Worm (Caenorhabditis elegans) whole organism, L4 larva: ENCODE results near the gene nfyc-1.

ENCODE experiments used
- D1046.2 ChIP-seq: fragments of 200-800 bp; sonication (Bioruptor generic); IDR thresholded peaks from 2 replicates; pipeline ENCODE4 v1.3.6; 2022; ENCODE audit warnings: missing genetic modification characterization, missing compliant biosample characterization
- F10B5.3 ChIP-seq: sonication (generic microtip); optimal IDR thresholded peaks from 2 replicates; lab custom pipeline; 2016; ENCODE audit warnings: mild to moderate bottlenecking, missing genetic modification characterization, missing compliant biosample characterization
- F49E8.2 ChIP-seq: sonication (generic microtip); optimal IDR thresholded peaks from 2 replicates; lab custom pipeline; 2016; ENCODE audit warnings: missing compliant biosample characterization, mild to moderate bottlenecking, missing genetic modification characterization, borderline replicate concordance
- Y105C5A.15 ChIP-seq: fragments of 200-800 bp; sonication (Bioruptor generic); IDR thresholded peaks from 2 replicates; pipeline ENCODE4 v1.3.6; 2022; ENCODE audit warnings: missing genetic modification characterization, missing compliant biosample characterization
- ZK546.5 ChIP-seq, 2 experiments: sonication (generic microtip); optimal IDR thresholded peaks; 2 replicates each; lab custom pipeline; 2017; ENCODE audit warnings: missing biosample characterization in 2 of 2, missing genetic modification characterization in 2 of 2
- aha-1 ChIP-seq: fragments of 150-350 bp; peaks from one replicate; lab custom pipeline; 2014; ENCODE audit warnings: missing biosample characterization, missing genetic modification characterization
- aly-2 ChIP-seq: sonication (generic microtip); optimal IDR thresholded peaks from 2 replicates; lab custom pipeline; 2018; ENCODE audit warnings: missing biosample characterization, missing genetic modification characterization
- ceh-32 ChIP-seq: sonication (generic microtip); optimal IDR thresholded peaks from 2 replicates; lab custom pipeline; 2016; ENCODE audit warnings: mild to moderate bottlenecking, missing genetic modification characterization, missing compliant biosample characterization; ENCODE audit not compliant: poor library complexity
- ceh-44 ChIP-seq: fragments of 200-800 bp; sonication (Bioruptor generic); IDR thresholded peaks from 2 replicates; pipeline ENCODE4 v1.3.6; 2022; ENCODE audit warnings: missing genetic modification reagents, missing genetic modification characterization, missing compliant biosample characterization
- ces-1 ChIP-seq: fragments of 150-350 bp; sonication (generic microtip); optimal IDR thresholded peaks from 4 replicates; lab custom pipeline; 2014; ENCODE audit warnings: missing biosample characterization, missing genetic modification reagents, missing genetic modification characterization
- daf-12 ChIP-seq: fragments of 150-350 bp; optimal IDR thresholded peaks from 2 replicates; lab custom pipeline; 2014; ENCODE audit warnings: missing biosample characterization, missing genetic modification reagents, missing genetic modification characterization
- dmd-9 ChIP-seq: fragments of 200-800 bp; sonication (Bioruptor generic); IDR thresholded peaks from 2 replicates; pipeline ENCODE4 v1.3.6; 2022; ENCODE audit warnings: missing genetic modification reagents, missing genetic modification characterization, missing compliant biosample characterization
- egl-43 ChIP-seq: fragments of 200-800 bp; sonication (Bioruptor generic); IDR thresholded peaks from 2 replicates; pipeline ENCODE4 v1.3.6; 2022; ENCODE audit warnings: missing genetic modification reagents, missing genetic modification characterization, missing compliant biosample characterization
- fos-1 ChIP-seq: fragments of 150-350 bp; optimal IDR thresholded peaks from 2 replicates; lab custom pipeline; 2014; ENCODE audit warnings: missing biosample characterization, missing genetic modification characterization
- lim-7 ChIP-seq: fragments of 200-800 bp; sonication (Bioruptor generic); IDR thresholded peaks from 2 replicates; pipeline ENCODE4 v1.3.6; 2022; ENCODE audit warnings: missing genetic modification characterization, missing compliant biosample characterization
- lin-13 ChIP-seq: fragments of 150-350 bp; optimal IDR thresholded peaks from 2 replicates; lab custom pipeline; 2014; ENCODE audit warnings: missing biosample characterization, missing genetic modification reagents, missing genetic modification characterization
- madf-5 ChIP-seq, 2 experiments: fragments of 200-800 bp; sonication (Bioruptor generic); IDR thresholded peaks; 2 replicates each; pipeline ENCODE4 v1.3.6; 2022; ENCODE audit warnings: missing compliant biosample characterization in 2 of 2, missing genetic modification characterization in 2 of 2
- mep-1 ChIP-seq: fragments of 150-350 bp; sonication (generic microtip); optimal IDR thresholded peaks from 3 replicates; lab custom pipeline; 2014; ENCODE audit warnings: missing biosample characterization, missing genetic modification characterization
- mes-2 ChIP-seq: sonication (generic microtip); optimal IDR thresholded peaks from 2 replicates; lab custom pipeline; 2016; ENCODE audit warnings: missing genotype, mild to moderate bottlenecking, missing genetic modification characterization, missing compliant biosample characterization; ENCODE audit not compliant: poor library complexity, severe bottlenecking
- nhr-102 ChIP-seq: sonication (generic microtip); optimal IDR thresholded peaks from 2 replicates; lab custom pipeline; 2016; ENCODE audit warnings: mild to moderate bottlenecking, missing genetic modification characterization, moderate library complexity, missing compliant biosample characterization
- nhr-111 ChIP-seq: fragments of 200-800 bp; sonication (Bioruptor generic); optimal IDR thresholded peaks from 2 replicates; lab custom pipeline; 2018; ENCODE audit warnings: mild to moderate bottlenecking, missing genetic modification characterization, missing compliant biosample characterization
- nhr-237 ChIP-seq: sonication (generic microtip); optimal IDR thresholded peaks from 2 replicates; lab custom pipeline; 2017; ENCODE audit warnings: missing biosample characterization, missing genetic modification characterization
- nhr-41 ChIP-seq: fragments of 200-800 bp; sonication (Bioruptor generic); IDR thresholded peaks from 2 replicates; pipeline ENCODE4 v1.3.6; 2022; ENCODE audit warnings: missing genetic modification reagents, missing genetic modification characterization, missing compliant biosample characterization
- nhr-42 ChIP-seq: fragments of 200-800 bp; sonication (Bioruptor generic); IDR thresholded peaks from 2 replicates; pipeline ENCODE4 v1.3.6; 2022; ENCODE audit warnings: missing genetic modification characterization, missing compliant biosample characterization
- nhr-76 ChIP-seq: fragments of 150-350 bp; optimal IDR thresholded peaks from 2 replicates; lab custom pipeline; 2014; ENCODE audit warnings: missing biosample characterization, missing genetic modification characterization
- set-16 ChIP-seq: fragments of 200-800 bp; sonication (Bioruptor generic); IDR thresholded peaks from 2 replicates; pipeline ENCODE4 v1.3.6; 2022; ENCODE audit warnings: missing genetic modification reagents, missing genetic modification characterization, missing compliant biosample characterization
- spr-3 ChIP-seq: fragments of 200-800 bp; sonication (Bioruptor generic); optimal IDR thresholded peaks from 2 replicates; lab custom pipeline; 2018; ENCODE audit warnings: mild to moderate bottlenecking, missing genetic modification characterization, missing compliant biosample characterization
- tag-97 ChIP-seq: fragments of 200-800 bp; sonication (Bioruptor generic); IDR thresholded peaks from 2 replicates; pipeline ENCODE4 v1.3.6; 2022; ENCODE audit warnings: missing genetic modification characterization, missing compliant biosample characterization
- zag-1 ChIP-seq: fragments of 150-350 bp; optimal IDR thresholded peaks from 2 replicates; lab custom pipeline; 2014; ENCODE audit warnings: missing biosample characterization, missing genetic modification characterization
- zfp-2 ChIP-seq: sonication (generic microtip); optimal IDR thresholded peaks from 2 replicates; lab custom pipeline; 2016; ENCODE audit warnings: mild to moderate bottlenecking, missing genetic modification characterization, missing compliant biosample characterization
- zip-11 ChIP-seq: fragments of 200-800 bp; sonication (Bioruptor generic); IDR thresholded peaks from 2 replicates; pipeline ENCODE4 v1.3.6; 2022; ENCODE audit warnings: missing genetic modification characterization, missing compliant biosample characterization
- ztf-7 ChIP-seq: fragments of 150-350 bp; optimal IDR thresholded peaks from 2 replicates; lab custom pipeline; 2014; ENCODE audit warnings: missing biosample characterization, missing genetic modification characterization

nfyc-1 gene

DNA sequence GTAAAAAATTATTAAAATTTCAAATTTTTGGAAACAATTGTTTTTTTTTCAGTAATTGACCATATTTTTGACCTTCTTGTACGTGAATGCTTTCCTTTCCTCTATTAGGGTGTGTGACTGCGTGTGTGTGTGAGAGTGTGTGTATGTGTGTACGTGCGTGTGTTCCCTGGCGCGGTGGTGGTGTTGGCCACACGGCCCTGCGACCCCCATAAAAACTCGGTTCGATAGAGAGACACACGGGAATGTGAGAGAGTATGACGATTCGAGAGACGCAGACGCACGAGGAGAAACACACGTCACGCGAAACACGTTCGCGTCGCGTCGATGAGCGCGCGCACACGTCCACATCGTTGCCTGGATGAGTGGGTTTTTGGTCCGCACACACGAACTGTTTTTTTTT, 24.9 kb upstream of the nfyc-1 start (continued):
- peak; percentile 91 for TF ChIP-seq nhr-41 (GFP tag; lab: Robert Waterston, UW)

DNA sequence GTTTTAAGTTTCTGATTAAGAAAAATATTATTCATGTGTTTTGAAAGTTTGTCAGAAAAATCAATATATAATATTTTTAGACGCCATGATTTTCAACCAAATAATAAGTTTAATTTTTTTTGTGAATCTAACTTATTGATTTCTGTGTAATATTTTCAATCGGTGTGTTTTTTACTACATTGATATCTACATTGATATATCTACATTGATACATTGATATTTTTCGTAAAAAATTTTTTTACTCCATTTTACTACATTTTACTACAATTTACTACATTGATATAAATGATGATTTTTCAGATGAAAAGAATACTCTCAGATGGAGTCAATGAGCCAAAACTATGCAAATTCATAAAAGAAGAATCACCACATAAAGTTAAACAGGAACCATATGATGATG, 24.5 kb upstream of the nfyc-1 start, which contains the start of gene gmeb-1:
Gene gmeb-1 (plus strand): TSS at position 301 of the 400 bp plus-strand sequence.
- TF ChIP-seq D1046.2 (GFP tag; lab: Robert Waterston, UW) (no peak), fos-1 (tag; lab: Kevin White, UChicago) (no peak), tag-97 (GFP tag; lab: Robert Waterston, UW) (no peak), ceh-44 (GFP tag; lab: Robert Waterston, UW) (no peak), nhr-237 (no peak), nhr-111 (GFP tag; lab: Kevin White, UChicago) (no peak), F10B5.3 (tag; lab: Kevin White, UChicago) (no peak), F49E8.2 (no peak), spr-3 (GFP tag; lab: Kevin White, UChicago) (no peak), nhr-102 (tag; lab: Kevin White, UChicago) (no peak), ceh-32 (tag; lab: Kevin White, UChicago) (no peak), set-16 (no peak), lin-13 (no peak), ZK546.5 (tag; optimal IDR thresholded peaks at IDR 0.05; lab: Kevin White, UChicago) (no peak), nhr-76 (tag; lab: Kevin White, UChicago) (no peak), aha-1 (tag; lab: Kevin White, UChicago) (no peak), lim-7 (GFP tag; lab: Robert Waterston, UW) (no peak), zip-11 (GFP tag; lab: Robert Waterston, UW) (no peak), ces-1 (GFP tag; lab: Kevin White, UChicago) (no peak), Y105C5A.15 (GFP tag; lab: Robert Waterston, UW) (no peak)

DNA sequence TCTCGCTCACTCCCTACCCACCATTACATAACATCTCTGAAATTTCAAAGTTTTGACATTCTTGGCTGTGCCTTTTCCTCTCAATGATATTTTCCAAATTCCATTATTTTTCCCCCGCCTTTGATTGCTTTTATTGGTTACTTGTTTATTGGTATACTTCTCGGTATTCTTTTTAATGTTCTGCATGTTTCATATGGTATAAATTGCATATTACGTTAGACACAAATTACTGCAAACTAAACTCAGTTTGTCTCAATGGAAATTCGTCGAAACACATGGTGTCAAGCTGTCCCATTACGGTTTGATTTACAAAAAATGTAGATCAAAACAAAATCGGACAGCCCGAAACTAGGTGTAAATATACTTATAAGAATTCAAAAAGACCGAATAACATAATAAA, 21.8 kb upstream of the nfyc-1 start:
- TF ChIP-seq zfp-2 (tag; lab: Kevin White, UChicago) (no peak), dmd-9 (no peak), nhr-42 (GFP tag; lab: Robert Waterston, UW) (no peak), mep-1 (tag; lab: Kevin White, UChicago) (peak; percentile 16), madf-5 (GFP tag; IDR thresholded peaks at IDR 0.05; lab: Robert Waterston, UW) (no peak), ces-1 (GFP tag; lab: Kevin White, UChicago) (no peak)

DNA sequence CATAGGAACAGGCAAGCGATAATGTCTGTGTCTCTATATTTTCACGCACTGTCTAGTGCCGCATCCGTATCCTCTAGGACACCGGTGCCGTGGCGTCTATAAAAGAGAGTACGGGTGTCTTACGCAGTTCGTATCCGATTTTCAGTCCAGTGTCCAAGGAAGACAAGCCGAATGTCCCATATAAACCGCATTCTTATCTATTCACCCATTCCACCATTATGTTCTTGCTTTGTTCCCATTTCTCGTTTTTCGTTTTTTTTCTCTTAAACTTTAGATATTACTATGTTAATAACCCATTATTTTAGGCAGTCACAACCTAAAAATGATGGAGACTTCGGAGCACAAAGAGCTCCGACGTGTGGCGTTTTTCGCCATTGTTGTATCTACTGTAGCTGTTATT, 20.7 kb upstream of the nfyc-1 start, which contains the start of gene sqt-2:
Gene sqt-2 (plus strand): TSS at position 301 of the 400 bp plus-strand sequence.
- TF ChIP-seq ztf-7 (tag; lab: Kevin White, UChicago) (no peak), aly-2 (tag; lab: Kevin White, UChicago) (no peak), zag-1 (no peak), lim-7 (GFP tag; lab: Robert Waterston, UW) (no peak), nhr-76 (tag; lab: Kevin White, UChicago) (no peak), mep-1 (tag; lab: Kevin White, UChicago) (no peak)
- TF ChIP-seq, all 104 proteins: peak for 0

DNA sequence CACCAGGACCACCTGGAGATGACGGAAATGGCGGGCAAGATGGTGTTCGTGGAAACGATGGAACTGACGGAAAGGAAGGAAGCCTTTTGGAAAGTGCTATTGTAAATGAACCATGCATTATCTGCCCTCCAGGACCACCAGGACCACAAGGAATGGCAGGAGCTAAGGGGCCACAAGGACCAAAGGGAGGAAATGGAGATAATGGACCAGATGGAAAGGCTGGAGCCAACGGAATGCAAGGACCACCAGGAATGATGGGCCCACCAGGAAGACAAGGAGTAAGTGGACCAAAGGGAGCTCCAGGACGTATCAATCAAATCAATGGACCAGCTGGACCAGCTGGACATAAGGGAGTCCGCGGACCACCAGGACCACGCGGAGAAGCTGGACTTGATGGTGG, 20.0 kb upstream of the nfyc-1 start:
- 0 out of 2 replicates have a peak, but pooled peaks have one; percentile 27 for TF ChIP-seq lim-7 (GFP tag; lab: Robert Waterston, UW)
- TF ChIP-seq egl-43 (GFP tag; lab: Robert Waterston, UW): peak; percentile 4; the same call in 1 of the 2 replicates
- TF ChIP-seq daf-12 (tag; lab: Kevin White, UChicago): no peak
- peak; percentile 57; the same call in 1 of the 2 replicates for TF ChIP-seq set-16
- peak; percentile 8 for TF ChIP-seq mes-2 (tag; lab: Kevin White, UChicago)
- TF ChIP-seq, all 104 proteins: peak for 4
